Fruit fly (Drosophila melanogaster) Kc167 (cell line): ENCODE data around the gene CG4613.

Experiments
- h ChIP-seq: fragments of >200 bp; optimal IDR thresholded peaks from 3 replicates; lab custom pipeline; 2018; ENCODE audit warnings: missing external identifiers
- insv ChIP-seq: fragments of >200 bp; optimal IDR thresholded peaks from 3 replicates; lab custom pipeline; 2018; ENCODE audit warnings: missing external identifiers

DNA sequence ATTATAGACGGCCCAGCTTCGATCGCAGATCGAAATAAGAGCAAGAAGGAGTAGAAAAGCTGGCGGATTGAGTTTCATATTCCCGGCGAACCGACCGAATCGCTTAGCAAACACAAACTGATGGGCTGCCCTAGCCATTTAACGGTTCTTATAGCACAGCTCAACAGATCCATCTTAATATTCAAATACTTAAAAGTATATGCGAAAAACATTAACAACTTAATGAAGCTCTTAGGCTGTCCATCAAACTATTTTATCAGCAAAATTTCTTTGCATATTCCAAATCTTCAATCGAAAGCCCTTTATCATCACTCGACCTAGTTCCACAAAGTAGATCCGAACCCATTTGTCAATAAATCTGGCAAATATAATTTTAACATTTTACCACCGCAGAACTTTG lies at the start of gene CG4613:
- no peak for TF ChIP-seq h (lab: Kevin White, UChicago)
- TF ChIP-seq insv (lab: Kevin White, UChicago), result no peak
